Worm (Caenorhabditis elegans) whole organism, young adult: Measurements from ENCODE around the gene Y39G8B.2.

Source experiments
- B0035.1 ChIP-seq: sonication (generic microtip); optimal IDR thresholded peaks from 2 replicates; lab custom pipeline; 2016; ENCODE audit warnings: missing genetic modification characterization, mild to moderate bottlenecking, missing compliant biosample characterization, missing genotype, missing genetic modification reagents
- F33H1.4 ChIP-seq: fragments of 200-800 bp; sonication (Bioruptor generic); IDR thresholded peaks from 2 replicates; pipeline ENCODE4 v1.3.6; 2022; ENCODE audit warnings: missing genetic modification reagents, missing genetic modification characterization, missing compliant biosample characterization
- F49E8.2 ChIP-seq: sonication (generic microtip); optimal IDR thresholded peaks from 3 replicates; lab custom pipeline; 2017; ENCODE audit warnings: missing genetic modification characterization, mild to moderate bottlenecking, missing compliant biosample characterization, antibody characterized with exemption, moderate library complexity; ENCODE audit not compliant: insufficient read depth
- F55B11.4 ChIP-seq: sonication (generic microtip); optimal IDR thresholded peaks from 2 replicates; lab custom pipeline; 2016; ENCODE audit warnings: missing compliant biosample characterization, missing genetic modification characterization, borderline replicate concordance; ENCODE audit not compliant: insufficient read depth
- K11D2.4 ChIP-seq: fragments of 200-800 bp; sonication (Bioruptor generic); IDR thresholded peaks from 2 replicates; pipeline ENCODE4 v1.3.6; 2022; ENCODE audit warnings: missing genetic modification reagents, missing genetic modification characterization, missing compliant biosample characterization
- T07F8.4 ChIP-seq: sonication (generic microtip); optimal IDR thresholded peaks from 2 replicates; lab custom pipeline; 2016; ENCODE audit warnings: mild to moderate bottlenecking, missing genetic modification characterization, moderate library complexity, missing compliant biosample characterization
- T26A5.8 ChIP-seq: sonication (generic microtip); optimal IDR thresholded peaks from 2 replicates; lab custom pipeline; 2016; ENCODE audit warnings: missing genetic modification characterization, missing compliant biosample characterization
- Y53F4B.3 ChIP-seq: fragments of 200-800 bp; sonication (Bioruptor generic); IDR thresholded peaks from 2 replicates; pipeline ENCODE4 v1.3.6; 2022; ENCODE audit warnings: missing genetic modification reagents, missing genetic modification characterization, missing compliant biosample characterization
- Y95B8A.8 ChIP-seq: fragments of 200-800 bp; sonication (Bioruptor generic); IDR thresholded peaks from 2 replicates; pipeline ENCODE4 v1.3.6; 2022; ENCODE audit warnings: missing genetic modification reagents, missing genetic modification characterization, missing compliant biosample characterization
- aptf-3 ChIP-seq: fragments of 200-800 bp; sonication (Bioruptor generic); IDR thresholded peaks from 2 replicates; pipeline ENCODE4 v1.3.6; 2022; ENCODE audit warnings: missing genetic modification characterization, missing compliant biosample characterization
- attf-3 ChIP-seq: fragments of 200-800 bp; sonication (Bioruptor generic); conservative IDR thresholded peaks from 2 replicates; pipeline ENCODE4 v1.3.6; 2022; ENCODE audit warnings: missing genetic modification reagents, missing genetic modification characterization, missing compliant biosample characterization
- ccch-3 ChIP-seq: fragments of 200-800 bp; sonication (Bioruptor generic); optimal IDR thresholded peaks from 2 replicates; lab custom pipeline; 2018; ENCODE audit warnings: mild to moderate bottlenecking, missing genetic modification characterization, missing compliant biosample characterization
- ceh-100 ChIP-seq: fragments of 200-800 bp; sonication (Bioruptor generic); IDR thresholded peaks from 2 replicates; pipeline ENCODE4 v1.3.6; 2022; ENCODE audit warnings: missing genetic modification reagents, missing genetic modification characterization, missing compliant biosample characterization
- ceh-91 ChIP-seq: fragments of 200-800 bp; sonication (Bioruptor generic); IDR thresholded peaks from 2 replicates; pipeline ENCODE4 v1.3.6; 2022; ENCODE audit warnings: missing genetic modification reagents, missing genetic modification characterization, missing compliant biosample characterization
- dpl-1 ChIP-seq: fragments of 150-350 bp; optimal IDR thresholded peaks from 2 replicates; lab custom pipeline; 2014; ENCODE audit warnings: missing biosample characterization, missing genetic modification reagents, missing genetic modification characterization
- egl-18 ChIP-seq: fragments of 200-800 bp; sonication (Bioruptor generic); IDR thresholded peaks from 2 replicates; pipeline ENCODE4 v1.3.6; 2022; ENCODE audit warnings: missing genetic modification reagents, missing genetic modification characterization, missing compliant biosample characterization
- egrh-3 ChIP-seq: fragments of 200-800 bp; sonication (Bioruptor generic); IDR thresholded peaks from 2 replicates; pipeline ENCODE4 v1.3.6; 2022; ENCODE audit warnings: missing genetic modification reagents, missing genetic modification characterization, missing compliant biosample characterization
- ets-4 ChIP-seq: fragments of 200-800 bp; sonication (Bioruptor generic); optimal IDR thresholded peaks from 2 replicates; lab custom pipeline; 2018; ENCODE audit warnings: mild to moderate bottlenecking, missing genetic modification characterization, missing compliant biosample characterization
- fkh-3 ChIP-seq: sonication (generic microtip); optimal IDR thresholded peaks from 2 replicates; lab custom pipeline; 2016; ENCODE audit warnings: mild to moderate bottlenecking, missing genetic modification characterization, missing compliant biosample characterization
- hlh-12 ChIP-seq: sonication (generic microtip); optimal IDR thresholded peaks from 2 replicates; lab custom pipeline; 2016; ENCODE audit warnings: missing genetic modification characterization, missing compliant biosample characterization
- hmg-1.2 ChIP-seq: fragments of 200-800 bp; sonication (Bioruptor generic); IDR thresholded peaks from 2 replicates; pipeline ENCODE4 v1.3.6; 2022; ENCODE audit warnings: missing genetic modification reagents, missing genetic modification characterization, missing compliant biosample characterization
- hmg-20 ChIP-seq: fragments of 200-800 bp; sonication (Bioruptor generic); IDR thresholded peaks from 2 replicates; pipeline ENCODE4 v1.3.6; 2022; ENCODE audit warnings: missing genetic modification reagents, missing genetic modification characterization, missing compliant biosample characterization
- hsf-1 ChIP-seq: fragments of 200-800 bp; sonication (Bioruptor generic); IDR thresholded peaks from 2 replicates; pipeline ENCODE4 v1.3.6; 2022; ENCODE audit warnings: missing genetic modification reagents, missing genetic modification characterization, missing compliant biosample characterization
- let-607 ChIP-seq, 2 experiments: fragments of 200-800 bp in 1 of 2; sonication (Bioruptor generic) in 1 of 2; sonication (generic microtip) in 1 of 2; optimal IDR thresholded peaks; 2 replicates each; lab custom pipeline; 2016 to 2018; ENCODE audit warnings: mild to moderate bottlenecking in 2 of 2, missing compliant biosample characterization in 2 of 2, missing genetic modification characterization in 2 of 2, moderate library complexity in 2 of 2, missing genotype in 1 of 2
- lin-40 ChIP-seq: sonication (generic microtip); optimal IDR thresholded peaks from 2 replicates; lab custom pipeline; 2016; ENCODE audit warnings: missing genetic modification characterization, mild to moderate bottlenecking, missing compliant biosample characterization, missing genotype, missing genetic modification reagents
- mxl-1 ChIP-seq: sonication (generic microtip); optimal IDR thresholded peaks from 2 replicates; lab custom pipeline; 2016; ENCODE audit warnings: missing genetic modification characterization, missing compliant biosample characterization
- nfya-2 ChIP-seq: fragments of 200-800 bp; sonication (Bioruptor generic); IDR thresholded peaks from 2 replicates; pipeline ENCODE4 v1.3.6; 2022; ENCODE audit warnings: missing genetic modification reagents, missing genetic modification characterization, missing compliant biosample characterization
- nhr-120 ChIP-seq: fragments of 200-800 bp; sonication (Bioruptor generic); IDR thresholded peaks from 2 replicates; pipeline ENCODE4 v1.3.6; 2022; ENCODE audit warnings: missing genetic modification characterization, missing compliant biosample characterization
- nhr-27 ChIP-seq: fragments of 200-800 bp; sonication (Bioruptor generic); optimal IDR thresholded peaks from 2 replicates; lab custom pipeline; 2018; ENCODE audit warnings: mild to moderate bottlenecking, missing genetic modification characterization, moderate library complexity, missing compliant biosample characterization
- nhr-80 ChIP-seq: sonication (generic microtip); optimal IDR thresholded peaks from 2 replicates; lab custom pipeline; 2016; ENCODE audit warnings: missing genetic modification characterization, missing compliant biosample characterization
- pha-4 ChIP-seq: fragments of 150-350 bp; sonication (generic microtip); optimal IDR thresholded peaks from 2 replicates; lab custom pipeline; 2014; ENCODE audit warnings: missing biosample characterization, missing genetic modification reagents, missing genetic modification characterization
- rpc-1 ChIP-seq, 2 experiments: fragments of 150-350 bp in 1 of 2; sonication (generic microtip) in 1 of 2; optimal IDR thresholded peaks; 2 replicates each; lab custom pipeline; 2014 to 2018; ENCODE audit warnings: missing biosample characterization in 1 of 2, missing genetic modification characterization in 1 of 2, missing genetic modification reagents in 1 of 2, missing genotype in 1 of 2
- snpc-1.3 ChIP-seq: sonication (generic microtip); optimal IDR thresholded peaks from 2 replicates; lab custom pipeline; 2017; ENCODE audit warnings: missing genetic modification characterization, mild to moderate bottlenecking, missing compliant biosample characterization, antibody characterized with exemption, moderate library complexity, missing genotype, missing genetic modification reagents; ENCODE audit not compliant: insufficient read depth
- snpc-3.4 ChIP-seq: sonication (generic microtip); optimal IDR thresholded peaks from 2 replicates; lab custom pipeline; 2017; ENCODE audit warnings: missing genetic modification characterization, mild to moderate bottlenecking, missing compliant biosample characterization, antibody characterized with exemption, moderate library complexity, missing genotype, missing genetic modification reagents
- sptf-2 ChIP-seq: fragments of 200-800 bp; sonication (Bioruptor generic); optimal IDR thresholded peaks from 2 replicates; lab custom pipeline; 2018; ENCODE audit warnings: mild to moderate bottlenecking, missing genetic modification characterization, missing compliant biosample characterization
- tbx-9 ChIP-seq: sonication (generic microtip); optimal IDR thresholded peaks from 2 replicates; lab custom pipeline; 2016; ENCODE audit warnings: borderline replicate concordance, missing genetic modification characterization, inconsistent platforms, missing compliant biosample characterization
- tlf-1 ChIP-seq: fragments of 200-800 bp; sonication (Bioruptor generic); optimal IDR thresholded peaks from 2 replicates; lab custom pipeline; 2018; ENCODE audit warnings: mild to moderate bottlenecking, missing genetic modification characterization, missing compliant biosample characterization
- xnd-1 ChIP-seq: sonication (generic microtip); optimal IDR thresholded peaks from 2 replicates; lab custom pipeline; 2016; ENCODE audit warnings: missing genotype, missing genetic modification reagents, missing genetic modification characterization, missing compliant biosample characterization
- zfh-2 ChIP-seq: fragments of 200-800 bp; sonication (Bioruptor generic); conservative IDR thresholded peaks from 2 replicates; pipeline ENCODE4 v1.3.6; 2022; ENCODE audit warnings: missing genetic modification reagents, missing genetic modification characterization, missing compliant biosample characterization
- ztf-26 ChIP-seq: sonication (generic microtip); optimal IDR thresholded peaks from 2 replicates; lab custom pipeline; 2017; ENCODE audit warnings: missing genetic modification characterization, missing compliant biosample characterization

The Y39G8B.2 gene

DNA sequence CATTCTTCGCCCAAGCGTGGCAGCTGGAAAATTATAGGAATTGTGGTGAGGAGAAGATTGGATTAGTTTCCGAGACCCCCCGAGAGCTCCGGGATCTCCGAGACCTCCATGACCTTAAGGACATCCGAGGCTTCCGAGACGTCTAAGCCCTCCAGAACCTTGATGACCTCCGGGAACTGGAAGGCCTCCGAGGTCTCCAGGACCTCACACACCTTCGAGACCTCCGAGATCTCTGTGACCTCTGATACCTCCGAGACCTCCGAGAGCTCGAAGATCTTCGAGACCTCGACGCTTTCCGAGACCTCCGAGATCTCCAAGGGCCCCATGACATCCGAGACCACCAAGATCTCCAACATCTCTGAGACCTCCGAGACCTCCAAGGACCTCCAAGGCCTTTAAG lies 6.2 kb upstream of the Y39G8B.2 start:
- TF ChIP-seq zfh-2 (GFP tag; lab: Robert Waterston, UW), result peak; percentile 72; the same call in 1 of the 2 replicates
- no peak for TF ChIP-seq hlh-12 (tag; lab: Kevin White, UChicago)
- no peak for TF ChIP-seq dpl-1
- no peak for TF ChIP-seq nhr-27 (tag; lab: Kevin White, UChicago)
- TF ChIP-seq egrh-3 (GFP tag; lab: Robert Waterston, UW), result peak; percentile 79
- no peak for TF ChIP-seq nhr-120 (GFP tag; lab: Robert Waterston, UW)
- no peak for TF ChIP-seq F55B11.4 (tag; lab: Kevin White, UChicago)
- TF ChIP-seq Y53F4B.3 (GFP tag; lab: Robert Waterston, UW), result no peak
- TF ChIP-seq snpc-3.4 (tag; lab: Kevin White, UChicago), result no peak
- TF ChIP-seq fkh-3, result no peak
- no peak for TF ChIP-seq ztf-26 (tag; lab: Kevin White, UChicago)
- TF ChIP-seq egl-18, result no peak
- TF ChIP-seq mxl-1, result no peak

DNA sequence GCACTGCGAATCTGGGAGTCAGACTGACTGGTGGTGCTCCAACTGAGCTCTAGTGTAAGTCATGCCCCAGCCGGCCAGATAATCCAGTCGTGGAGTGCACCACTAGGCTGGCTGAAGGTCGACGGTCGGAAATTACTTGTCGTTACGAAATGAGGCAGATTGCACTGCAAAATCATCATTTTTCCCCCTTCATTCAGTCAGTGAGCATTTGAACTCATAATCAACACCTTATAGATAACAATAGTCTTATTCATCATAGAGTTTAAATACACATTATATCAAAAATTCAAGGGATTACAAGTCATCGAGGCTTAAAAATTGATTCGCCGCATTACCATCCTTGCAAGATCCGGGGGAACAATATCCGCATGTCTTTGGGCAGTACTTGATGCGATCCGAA lies 5.8 kb upstream of the Y39G8B.2 start:
- TF ChIP-seq ccch-3, result no peak
- no peak for TF ChIP-seq lin-40
- no peak for TF ChIP-seq ceh-91 (GFP tag; lab: Robert Waterston, UW)
- no peak for TF ChIP-seq aptf-3 (GFP tag; lab: Robert Waterston, UW)
- no peak for TF ChIP-seq Y95B8A.8 (GFP tag; lab: Robert Waterston, UW)
- TF ChIP-seq, all 124 proteins: peak for 0

DNA sequence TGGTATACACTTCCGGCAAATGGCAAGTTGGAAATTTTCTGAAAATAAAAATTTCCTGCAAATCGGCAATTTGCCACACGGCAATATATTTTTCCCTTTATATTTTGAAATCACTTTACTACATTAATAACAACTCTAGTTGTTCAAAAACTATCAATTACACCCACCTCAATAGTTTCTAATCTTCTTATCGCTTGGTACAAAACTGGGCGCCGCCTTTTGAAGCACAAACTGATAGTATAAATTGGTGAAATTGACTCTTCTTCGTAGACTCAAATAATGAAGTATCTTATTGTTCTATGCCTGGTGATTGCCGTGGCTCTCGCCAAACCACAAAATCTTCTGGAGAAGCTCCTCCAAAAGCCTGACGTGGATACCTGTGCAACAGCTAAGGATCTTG lies 5.1 kb upstream of the Y39G8B.2 start, which contains the start of gene Y39G8B.9:
Gene Y39G8B.9 (plus strand): TSS at position 269 of the 400 bp plus-strand sequence.
- TF ChIP-seq nhr-80, result peak; percentile 25
- no peak for TF ChIP-seq ceh-91 (GFP tag; lab: Robert Waterston, UW)

DNA sequence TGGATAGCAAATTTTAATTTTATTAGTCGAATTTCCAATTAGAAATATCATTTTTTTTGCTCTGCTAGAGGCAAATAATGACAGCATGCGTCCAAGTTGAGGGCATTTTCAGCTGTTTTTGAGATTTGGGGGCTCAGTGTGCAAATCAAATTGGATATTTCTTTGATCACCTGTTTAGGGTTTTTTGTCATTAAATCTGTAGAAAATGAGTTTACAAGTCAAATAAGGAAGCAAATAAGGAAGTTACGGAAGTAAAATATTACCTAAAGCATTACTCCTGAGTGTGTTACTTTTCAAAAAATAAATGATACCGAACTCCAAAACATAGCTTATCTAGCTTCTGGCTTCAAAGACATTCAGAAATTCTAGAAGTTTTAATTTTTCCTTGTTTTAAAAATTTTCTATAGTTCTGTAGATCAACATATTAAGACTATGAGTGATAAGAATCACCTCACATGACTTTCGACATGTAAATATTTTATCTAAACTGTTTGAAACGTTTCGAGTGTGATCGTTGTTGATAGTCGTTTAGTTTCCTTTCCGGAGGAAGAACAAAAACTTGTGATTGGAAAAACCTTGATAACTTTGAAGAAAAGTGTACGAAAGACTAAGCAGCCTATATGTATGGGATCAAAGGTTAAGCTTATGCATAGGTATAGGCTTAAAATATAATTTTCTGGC lies 4.0 kb upstream of the Y39G8B.2 start, which contains the start of gene sre-48:
Gene sre-48 (minus strand): TSS at position 51 of the 681 bp plus-strand sequence.
- TF ChIP-seq K11D2.4 (GFP tag; lab: Robert Waterston, UW) (no peak), tbx-9 (tag; lab: Kevin White, UChicago) (no peak), hmg-20 (GFP tag; lab: Robert Waterston, UW) (no peak), attf-3 (no peak)

DNA sequence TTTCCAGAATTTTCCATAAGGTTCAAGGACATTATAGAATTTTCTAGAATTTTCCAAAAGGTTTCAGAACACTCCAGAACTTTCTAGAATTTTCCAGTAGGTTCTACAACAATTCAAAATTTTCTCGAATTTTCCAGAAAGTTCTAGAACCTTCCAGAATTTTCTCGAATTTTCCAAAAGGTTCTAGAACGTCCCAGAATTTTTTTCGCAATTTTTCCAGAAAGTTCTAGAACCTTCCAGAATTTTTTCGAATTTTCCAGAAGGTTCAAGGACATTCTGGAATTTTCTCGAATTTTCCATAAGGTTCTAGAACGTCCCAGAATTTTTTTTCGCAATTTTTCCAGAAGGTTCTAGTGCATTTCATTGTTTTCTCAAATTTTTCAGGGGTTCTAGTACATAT lies 1.7 kb upstream of the Y39G8B.2 start:
- TF ChIP-seq hsf-1 (GFP tag; lab: Robert Waterston, UW) (peak; percentile 93), dpl-1 (no peak), nfya-2 (no peak), rpc-1 (optimal IDR thresholded peaks at IDR 0.05; lab: Kevin White, UChicago) (peak; percentile 31), rpc-1 (tag; optimal IDR thresholded peaks at IDR 0.05; lab: Kevin White, UChicago) (no peak)
- TF ChIP-seq, all 124 proteins: peak for 2

DNA sequence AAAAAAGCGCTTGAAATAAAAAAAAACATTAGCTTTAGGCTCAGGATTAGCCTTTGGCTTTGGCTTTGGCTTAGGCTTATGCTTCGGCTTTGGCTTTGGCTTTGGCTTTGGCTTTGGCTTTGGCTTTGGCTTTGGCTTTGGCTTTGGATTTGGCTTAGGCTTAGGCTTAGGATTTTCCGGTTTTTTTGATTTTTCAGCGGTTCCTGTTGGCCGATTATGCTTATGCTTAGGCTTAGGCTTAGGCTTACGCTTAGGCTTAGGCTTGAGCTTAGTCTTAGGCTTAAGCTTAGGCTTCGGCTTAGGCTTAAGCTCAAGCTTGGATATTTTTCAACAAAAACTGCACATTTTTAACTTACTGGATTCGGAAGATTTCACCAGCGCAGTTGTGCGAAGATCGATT lies 1.9 kb downstream of the Y39G8B.2 start:
- TF ChIP-seq tlf-1 (GFP tag; lab: Kevin White, UChicago) (no peak), T26A5.8 (tag; lab: Kevin White, UChicago) (no peak), F33H1.4 (GFP tag; lab: Robert Waterston, UW) (no peak), F49E8.2 (tag; lab: Kevin White, UChicago) (no peak), ceh-100 (no peak), hlh-12 (tag; lab: Kevin White, UChicago) (no peak), xnd-1 (tag; lab: Kevin White, UChicago) (no peak), snpc-1.3 (no peak), let-607 (tag; optimal IDR thresholded peaks at IDR 0.05; lab: Kevin White, UChicago) (no peak), hmg-1.2 (GFP tag; lab: Robert Waterston, UW) (no peak), sptf-2 (GFP tag; lab: Kevin White, UChicago) (no peak), ets-4 (GFP tag; lab: Kevin White, UChicago) (no peak), B0035.1 (tag; lab: Kevin White, UChicago) (no peak), pha-4 (no peak), T07F8.4 (tag; lab: Kevin White, UChicago) (no peak)
